Worm (Caenorhabditis elegans) whole organism, L2 larva: ENCODE results near the gene clec-133.

Experiments
- aly-2 ChIP-seq: fragments of 150-350 bp; optimal IDR thresholded peaks from 2 replicates; lab custom pipeline; 2014; ENCODE audit warnings: missing biosample characterization, missing genetic modification characterization
- nhr-77 ChIP-seq: fragments of 150-350 bp; optimal IDR thresholded peaks from 2 replicates; lab custom pipeline; 2014; ENCODE audit warnings: missing biosample characterization, missing genetic modification characterization

ce11 chrII:3556584-3556983, 21.6 kb upstream of the clec-133 start:
- TF ChIP-seq nhr-77 (tag; lab: Kevin White, UChicago) (no peak), aly-2 (tag; lab: Kevin White, UChicago) (no peak)
